Worm (Caenorhabditis elegans): ENCODE measurements around the gene ubc-26.

Gene ubc-26

DNA sequence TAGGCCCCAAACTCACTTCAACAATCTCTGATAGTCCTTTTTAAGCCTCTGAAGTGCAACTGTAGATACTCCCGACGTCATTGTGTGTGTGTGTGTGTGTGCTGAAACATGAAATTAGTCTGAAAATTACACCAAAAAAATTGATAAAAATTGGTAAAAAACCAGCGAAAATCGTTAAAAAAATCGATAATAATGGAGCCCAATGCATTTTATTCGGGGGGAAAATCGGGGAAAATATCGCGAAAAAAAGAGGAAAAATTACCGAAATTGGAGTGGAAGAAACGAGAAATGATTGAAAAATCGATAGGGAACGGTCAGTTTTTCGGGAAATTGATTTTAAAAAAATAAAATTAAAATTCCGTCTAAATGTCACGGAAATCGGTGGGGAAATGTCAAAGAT, at the start of gene ubc-26:
Gene ubc-26, minus strand, starts transcription at position 101 of the 400 bp plus-strand sequence.
- TF ChIP-seq unc-62 (GFP tag; optimal IDR thresholded peaks at IDR 0.05): no peak

DNA sequence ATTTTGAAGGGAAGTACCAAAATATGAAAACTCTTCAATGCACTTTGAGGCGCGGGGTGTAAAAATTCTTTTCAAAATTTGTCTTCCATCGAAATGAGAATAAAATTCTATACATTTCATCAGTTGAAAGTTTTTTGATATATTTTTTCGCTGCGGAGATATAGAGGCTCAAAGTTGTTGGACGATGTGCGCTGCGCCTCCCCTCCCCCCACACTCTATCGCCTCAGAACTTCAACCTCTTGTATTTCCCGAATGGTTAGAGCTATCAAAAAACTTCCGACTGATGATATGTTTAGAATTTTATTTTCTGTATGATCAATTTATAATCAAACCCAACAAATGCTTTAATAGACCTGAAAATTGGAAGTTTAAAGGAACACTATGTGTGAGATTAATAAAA, 48.5 kb upstream of the ubc-26 start:
- no peak for TF ChIP-seq unc-62 (GFP tag; optimal IDR thresholded peaks at IDR 0.05)

DNA sequence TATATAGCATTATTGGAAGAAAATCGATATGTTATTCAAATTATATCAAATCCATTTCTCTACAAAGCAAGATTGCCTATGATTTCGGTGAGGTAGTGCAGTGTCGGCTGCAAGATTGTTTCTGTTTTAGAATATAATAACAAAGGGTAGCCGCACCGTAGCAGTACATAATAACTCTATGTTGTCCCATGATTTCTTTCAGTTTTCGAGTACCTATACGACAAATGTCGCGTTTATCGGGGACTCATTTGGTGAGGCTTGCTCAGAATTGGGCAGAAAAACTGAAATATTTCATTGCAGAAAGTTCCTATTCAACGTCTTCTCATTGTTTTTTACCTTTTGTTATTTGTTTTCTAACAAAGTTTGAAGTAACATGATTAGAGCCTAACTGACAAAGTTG, 46.3 kb upstream of the ubc-26 start, which contains the start of gene srw-79:
Gene srw-79, plus strand, starts transcription at position 301 of the 400 bp plus-strand sequence.
- TF ChIP-seq unc-62 (GFP tag; optimal IDR thresholded peaks at IDR 0.05): no peak

DNA sequence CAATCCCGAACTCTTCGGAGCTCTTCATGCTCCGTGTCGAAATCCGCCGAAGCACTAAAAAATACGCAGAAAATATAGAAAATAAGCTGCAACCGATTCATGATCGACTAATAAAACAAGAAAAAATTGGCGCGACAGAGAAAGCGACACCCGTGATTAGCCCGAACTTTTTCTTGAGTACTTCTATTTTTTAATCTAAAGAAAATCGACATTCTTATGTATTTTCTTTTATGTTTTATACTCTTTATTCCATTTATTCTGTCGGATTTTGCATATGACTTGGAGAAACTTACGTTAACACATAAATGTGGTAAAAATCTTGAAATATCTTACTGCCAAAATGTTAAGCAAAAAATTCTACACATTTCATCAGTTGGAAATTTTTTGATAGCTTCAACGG, 43.8 kb upstream of the ubc-26 start, which contains the start of the genes irld-50 and irld-49:
Gene irld-50, minus strand, starts transcription at position 101 of the 400 bp plus-strand sequence.
Gene irld-49, plus strand, starts transcription at position 211 of the 400 bp plus-strand sequence.
- no peak for TF ChIP-seq unc-62 (GFP tag; optimal IDR thresholded peaks at IDR 0.05)

ce11 chrII:2940747-2941146, 40.6 kb upstream of the ubc-26 start, which contains the start of gene irld-66:
Gene irld-66 (minus strand): TSS chrII:2940847.
- TF ChIP-seq unc-62 (GFP tag; optimal IDR thresholded peaks at IDR 0.05): no peak

DNA sequence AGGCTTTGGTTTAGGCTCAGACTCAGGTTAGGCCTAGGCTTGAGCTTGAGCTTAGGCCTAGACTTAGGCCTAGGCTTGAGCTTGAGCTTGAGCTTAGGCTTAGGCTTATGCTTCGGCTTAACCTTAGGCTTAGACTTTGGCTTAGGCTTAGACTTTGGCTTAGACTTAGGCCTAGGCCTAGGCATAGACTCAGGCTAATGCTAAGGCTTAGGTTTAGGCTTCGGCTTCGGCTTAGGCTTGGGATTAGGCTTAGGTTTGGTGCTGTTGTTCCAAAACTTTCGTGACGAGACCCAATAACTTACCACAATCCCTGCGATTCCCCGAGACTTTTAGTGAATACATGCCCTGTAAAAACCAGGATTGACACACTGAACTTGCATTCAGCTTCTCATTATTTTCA, 39.5 kb upstream of the ubc-26 start:
- no peak for TF ChIP-seq unc-62 (GFP tag; optimal IDR thresholded peaks at IDR 0.05)

- no peak for TF ChIP-seq unc-62 (GFP tag; optimal IDR thresholded peaks at IDR 0.05)
Observed at ce11 chrII:2937852-2938251, 37.7 kb upstream of the ubc-26 start, which contains the start of gene irld-65. Gene irld-65 (minus strand): TSS chrII:2937952.

- no peak for TF ChIP-seq unc-62 (GFP tag; optimal IDR thresholded peaks at IDR 0.05)
Observed at ce11 chrII:2934354-2934753, 34.2 kb upstream of the ubc-26 start, which contains the start of gene irld-67. Gene irld-67 (minus strand): TSS chrII:2934454.

DNA sequence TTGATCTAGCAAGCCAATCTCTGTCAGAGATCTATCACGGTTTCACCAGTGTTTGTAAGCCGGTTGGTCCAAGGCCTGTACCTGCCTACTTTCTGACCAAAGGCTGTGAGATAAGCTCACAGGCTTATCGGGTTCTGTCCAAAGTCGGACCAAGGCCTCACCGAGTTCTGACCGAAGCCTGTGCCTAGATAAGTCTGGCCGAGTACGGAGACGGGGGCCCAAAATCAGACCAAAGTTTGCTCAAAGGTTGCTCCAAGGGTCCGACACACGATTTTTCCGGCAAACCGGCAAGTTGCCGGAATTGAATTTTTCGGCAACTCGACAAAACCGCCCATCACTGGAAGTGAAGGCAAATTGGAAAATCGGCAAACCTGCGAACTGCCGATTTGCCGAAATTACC, 31.4 kb upstream of the ubc-26 start:
- no peak for TF ChIP-seq unc-62 (GFP tag; optimal IDR thresholded peaks at IDR 0.05)

DNA sequence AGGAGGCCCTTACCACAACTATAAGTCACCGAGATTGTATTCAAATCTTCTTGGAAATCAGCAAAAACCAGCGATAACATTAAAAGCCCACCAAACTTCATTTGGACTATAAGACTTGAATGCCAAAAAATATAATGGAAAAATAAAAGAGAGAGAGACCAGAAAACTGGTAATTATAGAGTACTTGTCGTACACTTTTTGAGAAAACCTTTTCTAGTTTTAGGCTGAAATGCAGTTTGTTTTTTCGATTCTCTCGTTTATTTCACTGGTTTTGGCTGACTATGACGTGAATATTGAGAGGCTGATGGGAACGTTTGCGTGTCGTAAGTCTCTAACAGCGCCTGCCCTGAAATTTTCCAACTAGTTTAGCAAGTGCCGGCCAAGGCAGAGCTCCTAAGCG, 30.4 kb upstream of the ubc-26 start, which contains the start of the genes irld-64 and irld-63:
Gene irld-64, minus strand, starts transcription at position 101 of the 400 bp plus-strand sequence.
Gene irld-63, plus strand, starts transcription at position 230 of the 400 bp plus-strand sequence.
- no peak for TF ChIP-seq unc-62 (GFP tag; optimal IDR thresholded peaks at IDR 0.05)

DNA sequence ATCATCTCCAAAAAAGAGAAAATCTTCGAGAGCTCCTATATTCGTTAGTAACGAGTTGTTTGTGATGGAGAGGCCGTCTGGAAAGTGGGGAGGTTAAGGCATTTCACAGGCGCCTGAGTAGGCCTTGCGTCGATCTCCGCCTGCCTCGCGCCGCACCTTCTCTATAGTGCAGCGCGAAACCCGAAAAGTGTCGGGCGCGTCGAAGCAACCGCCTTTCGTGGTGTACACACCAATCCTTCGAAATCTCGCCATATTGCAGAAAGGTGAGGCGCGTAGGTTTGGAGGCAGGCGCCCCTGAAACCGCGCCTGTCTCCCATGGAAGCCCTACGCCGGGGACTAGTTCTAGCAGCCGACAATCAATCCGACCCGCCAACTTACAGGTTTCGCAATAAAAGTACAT, 29.7 kb upstream of the ubc-26 start:
- TF ChIP-seq unc-62 (GFP tag; optimal IDR thresholded peaks at IDR 0.05): no peak

ce11 chrII:2927533-2927932, 27.4 kb upstream of the ubc-26 start, which contains the start of the genes ZK355.3 and ZK355.8:
Gene ZK355.3 (minus strand): TSS chrII:2927633.
Gene ZK355.8 (plus strand): TSS chrII:2927804.
- TF ChIP-seq unc-62 (GFP tag; optimal IDR thresholded peaks at IDR 0.05): no peak

- TF ChIP-seq unc-62 (GFP tag; optimal IDR thresholded peaks at IDR 0.05): no peak
Observed at ce11 chrII:2925806-2926558, 25.8 kb upstream of the ubc-26 start.

DNA sequence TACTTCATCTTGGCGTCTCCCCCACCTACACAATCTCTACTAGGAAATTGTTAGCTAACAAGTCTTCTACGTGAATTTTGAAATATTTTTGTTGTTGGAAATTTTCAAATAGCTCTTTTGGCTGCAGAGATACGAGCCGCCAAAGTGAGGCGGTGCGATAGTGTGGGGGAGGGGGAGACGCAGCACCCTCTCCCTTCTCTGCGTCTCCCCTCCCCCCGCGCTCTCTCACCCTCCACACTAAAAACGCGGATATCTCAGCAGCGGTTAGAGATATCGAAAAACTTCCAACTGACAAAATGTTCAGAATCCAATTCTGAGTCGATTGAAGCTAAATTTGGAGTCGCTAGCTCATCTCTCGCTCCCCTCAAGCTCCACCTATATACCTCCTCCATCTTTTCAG, 24.9 kb upstream of the ubc-26 start:
- no peak for TF ChIP-seq unc-62 (GFP tag; optimal IDR thresholded peaks at IDR 0.05)

DNA sequence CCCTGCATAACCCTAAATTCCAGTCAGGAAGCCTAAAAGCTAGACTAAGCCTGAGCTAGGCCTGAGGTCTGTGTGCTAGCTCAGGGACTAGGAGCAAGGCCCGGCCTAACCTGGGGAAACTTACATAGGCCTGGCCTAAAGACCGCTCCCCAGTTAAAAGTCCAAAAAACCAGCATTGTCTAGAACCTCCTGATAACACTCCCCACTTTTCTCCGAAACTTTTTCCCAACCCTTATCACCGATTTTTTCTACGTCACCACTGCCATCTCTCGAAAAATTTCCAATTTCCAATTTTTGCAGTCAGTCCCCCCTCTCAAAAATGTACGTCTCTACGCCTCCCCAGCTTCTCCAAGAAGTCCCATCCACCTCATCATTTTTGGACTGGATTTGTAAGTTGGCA, 23.5 kb upstream of the ubc-26 start, which contains the start of gene ZK355.2:
Gene ZK355.2, plus strand, starts transcription at position 301 of the 400 bp plus-strand sequence.
- no peak for TF ChIP-seq unc-62 (GFP tag; optimal IDR thresholded peaks at IDR 0.05)

ce11 chrII:2922782-2923181, 22.6 kb upstream of the ubc-26 start:
- no peak for TF ChIP-seq unc-62 (GFP tag; optimal IDR thresholded peaks at IDR 0.05)

- no peak for TF ChIP-seq unc-62 (GFP tag; optimal IDR thresholded peaks at IDR 0.05)
Observed at ce11 chrII:2922359-2922758, 22.2 kb upstream of the ubc-26 start.

Data from whole organism, dauer.